Fruit fly (Drosophila melanogaster) whole organism: ENCODE results near the gene Trmt61.

Experiments used
- CG8478 ChIP-seq: fragments of >200 bp; optimal IDR thresholded peaks from 2 replicates; lab custom pipeline; 2018; ENCODE audit warnings: inconsistent platforms
- usp ChIP-seq: fragments of >200 bp; optimal IDR thresholded peaks from 2 replicates; lab custom pipeline; 2017; ENCODE audit warnings: missing biosample characterization, missing genetic modification characterization, mixed read lengths

- TF ChIP-seq usp (GFP tag; lab: Kevin White, UChicago) (no peak), CG8478 (no peak)
Measured at dm6 chr3R:26062911-26063310, 3.6 kb downstream of the Trmt61 start, which contains the start of gene CG14551.
